Fruit fly (Drosophila melanogaster) whole organism, embryonic: ENCODE measurements around the gene Acp62F.

ENCODE experiments used
- Asciz ChIP-seq: fragments of 200-800 bp; sonication (Bioruptor generic); optimal IDR thresholded peaks from 2 replicates; lab custom pipeline; 2017; ENCODE audit warnings: missing biosample characterization, mild to moderate bottlenecking, missing genetic modification characterization, missing genetic modification reagents
- C15 ChIP-seq: fragments of 200-800 bp; sonication (Bioruptor generic); IDR thresholded peaks from 3 replicates; pipeline ENCODE4 v1.3.6; 2022; ENCODE audit warnings: missing biosample characterization, missing genetic modification characterization
- CG10959 ChIP-seq: fragments of 200-800 bp; sonication (Bioruptor generic); IDR thresholded peaks from 2 replicates; pipeline ENCODE4 v1.3.6; 2022; ENCODE audit warnings: missing biosample characterization, missing genetic modification characterization
- CG14014 ChIP-seq: fragments of 200-800 bp; sonication (Bioruptor generic); IDR thresholded peaks from 2 replicates; pipeline ENCODE4 v1.3.6; 2022; ENCODE audit warnings: missing biosample characterization, missing genetic modification characterization
- CG14050 ChIP-seq: fragments of 200-800 bp; sonication (Bioruptor generic); IDR thresholded peaks from 3 replicates; pipeline ENCODE4 v1.3.6; 2022; ENCODE audit warnings: missing biosample characterization, missing genetic modification characterization
- CG14667 ChIP-seq: fragments of 200-800 bp; sonication (Bioruptor generic); IDR thresholded peaks from 2 replicates; pipeline ENCODE4 v1.3.6; 2022; ENCODE audit warnings: missing biosample characterization, missing genetic modification characterization
- CG15269 ChIP-seq: fragments of 200-800 bp; sonication (Bioruptor generic); optimal IDR thresholded peaks from 2 replicates; lab custom pipeline; 2018; ENCODE audit warnings: missing biosample characterization, mild to moderate bottlenecking, missing genetic modification characterization, moderate library complexity
- CG16815 ChIP-seq: fragments of 200-800 bp; sonication (Bioruptor generic); optimal IDR thresholded peaks from 3 replicates; lab custom pipeline; 2017; ENCODE audit warnings: missing biosample characterization, mild to moderate bottlenecking, missing genetic modification characterization
- CG17385 ChIP-seq: fragments of 200-800 bp; sonication (Bioruptor generic); optimal IDR thresholded peaks from 3 replicates; lab custom pipeline; 2018; ENCODE audit warnings: missing biosample characterization, mild to moderate bottlenecking, missing genetic modification characterization
- CG2889 ChIP-seq: fragments of 200-800 bp; sonication (Bioruptor generic); IDR thresholded peaks from 3 replicates; pipeline ENCODE4 v1.3.6; 2022; ENCODE audit warnings: missing biosample characterization, missing genetic modification characterization
- CG31224 ChIP-seq: fragments of 200-800 bp; sonication (Bioruptor generic); IDR thresholded peaks from 2 replicates; pipeline ENCODE4 v1.3.6; 2022; ENCODE audit warnings: missing biosample characterization, missing genetic modification characterization
- CG32767 ChIP-seq: fragments of 200-800 bp; sonication (Bioruptor generic); IDR thresholded peaks from 2 replicates; pipeline ENCODE4 v1.3.6; 2022; ENCODE audit warnings: missing biosample characterization, missing genetic modification characterization
- CG34224 ChIP-seq: fragments of 200-800 bp; sonication (Bioruptor generic); IDR thresholded peaks from 3 replicates; pipeline ENCODE4 v1.3.6; 2022; ENCODE audit warnings: missing biosample characterization, missing genetic modification characterization; ENCODE audit not compliant: partially characterized antibody
- CG34376 ChIP-seq: fragments of 200-800 bp; sonication (Bioruptor generic); optimal IDR thresholded peaks from 2 replicates; lab custom pipeline; 2018; ENCODE audit warnings: missing biosample characterization, mild to moderate bottlenecking, missing genetic modification characterization
- CG3726 ChIP-seq: fragments of 200-800 bp; sonication (Bioruptor generic); IDR thresholded peaks from 3 replicates; pipeline ENCODE4, ENCODE4 v1.3.6; 2022; ENCODE audit warnings: missing biosample characterization, missing genetic modification characterization
- CG3847 ChIP-seq: fragments of 200-800 bp; sonication (Bioruptor generic); IDR thresholded peaks from 2 replicates; pipeline ENCODE4 v1.3.6; 2022; ENCODE audit warnings: missing biosample characterization, missing genetic modification characterization
- CG43689 ChIP-seq: fragments of 200-800 bp; sonication (Bioruptor generic); IDR thresholded peaks from 2 replicates; pipeline ENCODE4 v1.3.6; 2022; ENCODE audit warnings: missing biosample characterization, missing genetic modification characterization
- CG4424 ChIP-seq: fragments of 200-800 bp; sonication (Bioruptor generic); optimal IDR thresholded peaks from 3 replicates; lab custom pipeline; 2016; ENCODE audit warnings: missing biosample characterization, missing genetic modification characterization
- CG6689 ChIP-seq: fragments of 200-800 bp; sonication (Bioruptor generic); IDR thresholded peaks from 2 replicates; pipeline ENCODE4 v1.3.6; 2022; ENCODE audit warnings: missing biosample characterization, missing genetic modification characterization
- CG8089 ChIP-seq: fragments of 200-800 bp; sonication (Bioruptor generic); optimal IDR thresholded peaks from 3 replicates; lab custom pipeline; 2016; ENCODE audit warnings: missing biosample characterization, missing genetic modification characterization
- Dbx ChIP-seq: fragments of 200-800 bp; sonication (Bioruptor generic); IDR thresholded peaks from 3 replicates; pipeline ENCODE4 v1.3.6; 2022; ENCODE audit warnings: missing biosample characterization, missing genetic modification characterization
- Dref ChIP-seq: fragments of 200-800 bp; sonication (Bioruptor generic); IDR thresholded peaks from 2 replicates; pipeline ENCODE4 v1.3.6; 2022; ENCODE audit warnings: missing biosample characterization, missing genetic modification characterization
- H15 ChIP-seq: fragments of 200-800 bp; sonication (Bioruptor generic); IDR thresholded peaks from 3 replicates; pipeline ENCODE4 v1.3.6; 2022; ENCODE audit warnings: missing biosample characterization, missing genetic modification characterization
- H2.0 ChIP-seq: fragments of 200-800 bp; sonication (Bioruptor generic); IDR thresholded peaks from 2 replicates; pipeline ENCODE4 v1.3.6; 2022; ENCODE audit warnings: missing biosample characterization, missing genetic modification characterization
- Lhr ChIP-seq: fragments of 200-800 bp; sonication (Bioruptor generic); optimal IDR thresholded peaks from 3 replicates; lab custom pipeline; 2017; ENCODE audit warnings: mild to moderate bottlenecking, missing biosample characterization, missing genetic modification reagents, missing genetic modification characterization
- Nf-YA ChIP-seq: fragments of 200-800 bp; sonication (Bioruptor generic); IDR thresholded peaks from 2 replicates; pipeline ENCODE4 v1.3.6; 2022; ENCODE audit warnings: missing biosample characterization, missing genetic modification characterization
- Oaz ChIP-seq: fragments of 200-800 bp; sonication (Bioruptor generic); IDR thresholded peaks from 2 replicates; pipeline ENCODE4 v1.3.6; 2022; ENCODE audit warnings: missing biosample characterization, missing genetic modification characterization
- Oli ChIP-seq: fragments of 200-800 bp; sonication (Bioruptor generic); optimal IDR thresholded peaks from 2 replicates; lab custom pipeline; 2018; ENCODE audit warnings: missing biosample characterization, mild to moderate bottlenecking, missing genetic modification characterization, moderate library complexity
- Optix ChIP-seq: fragments of 200-800 bp; sonication (Bioruptor generic); IDR thresholded peaks from 3 replicates; pipeline ENCODE4 v1.3.6; 2022; ENCODE audit warnings: missing biosample characterization, missing genetic modification characterization
- Scr ChIP-seq: fragments of 200-800 bp; sonication (Bioruptor generic); IDR thresholded peaks from 2 replicates; pipeline ENCODE4 v1.3.6; 2022; ENCODE audit warnings: missing biosample characterization, missing genetic modification characterization; ENCODE audit not compliant: partially characterized antibody
- Stat92E ChIP-seq, 3 experiments: fragments of >200 bp in 2 of 3; fragments of 200-800 bp in 1 of 3; sonication (Bioruptor generic) in 1 of 3; optimal IDR thresholded peaks; 2 replicates each; lab custom pipeline; 2017 to 2019; ENCODE audit warnings: missing biosample characterization in 3 of 3, missing genetic modification characterization in 3 of 3, mild to moderate bottlenecking in 1 of 3, moderate library complexity in 1 of 3
- Taf1 ChIP-seq: fragments of 200-800 bp; sonication (Bioruptor generic); IDR thresholded peaks from 2 replicates; pipeline ENCODE4 v1.3.6; 2022; ENCODE audit warnings: missing biosample characterization, missing genetic modification characterization
- Xbp1 ChIP-seq: fragments of 200-800 bp; sonication (Bioruptor generic); optimal IDR thresholded peaks from 3 replicates; lab custom pipeline; 2016; ENCODE audit warnings: missing biosample characterization, mild to moderate bottlenecking, missing genetic modification characterization
- az2 ChIP-seq: fragments of 200-800 bp; sonication (Bioruptor generic); optimal IDR thresholded peaks from 3 replicates; lab custom pipeline; 2016; ENCODE audit warnings: missing biosample characterization, missing genetic modification characterization
- caup ChIP-seq: fragments of 200-800 bp; sonication (Bioruptor generic); optimal IDR thresholded peaks from 3 replicates; lab custom pipeline; 2017; ENCODE audit warnings: missing biosample characterization, mild to moderate bottlenecking, missing genetic modification characterization, moderate library complexity; ENCODE audit not compliant: severe bottlenecking
- chm ChIP-seq: fragments of 200-800 bp; sonication (Bioruptor generic); IDR thresholded peaks from 2 replicates; pipeline ENCODE4 v1.3.6; 2022; ENCODE audit warnings: missing biosample characterization, missing genetic modification characterization
- dysf ChIP-seq: fragments of 200-800 bp; sonication (Bioruptor generic); IDR thresholded peaks from 3 replicates; pipeline ENCODE4 v1.3.6; 2022; ENCODE audit warnings: missing biosample characterization, missing genetic modification characterization
- fd3F ChIP-seq: fragments of 200-800 bp; sonication (Bioruptor generic); optimal IDR thresholded peaks from 2 replicates; lab custom pipeline; 2018; ENCODE audit warnings: missing biosample characterization, mild to moderate bottlenecking, missing genetic modification characterization, moderate library complexity
- ftz-f1 ChIP-seq: fragments of 200-800 bp; sonication (Bioruptor generic); optimal IDR thresholded peaks from 2 replicates; lab custom pipeline; 2016; ENCODE audit warnings: missing biosample characterization, missing genetic modification characterization
- fu2 ChIP-seq: fragments of 200-800 bp; sonication (Bioruptor generic); optimal IDR thresholded peaks from 2 replicates; lab custom pipeline; 2016; ENCODE audit warnings: missing biosample characterization, missing genetic modification characterization
- gsb ChIP-seq: fragments of 200-800 bp; sonication (Bioruptor generic); IDR thresholded peaks from 2 replicates; pipeline ENCODE4 v1.3.6; 2022; ENCODE audit warnings: missing biosample characterization, missing genetic modification characterization
- gt ChIP-seq: fragments of 200-800 bp; sonication (Bioruptor generic); IDR thresholded peaks from 2 replicates; pipeline ENCODE4 v1.3.6; 2022; ENCODE audit warnings: missing biosample characterization, missing genetic modification characterization
- ken ChIP-seq: fragments of 200-800 bp; sonication (Bioruptor generic); IDR thresholded peaks from 3 replicates; pipeline ENCODE4 v1.3.6; 2022; ENCODE audit warnings: missing biosample characterization, missing genetic modification characterization
- lmd ChIP-seq: fragments of 200-800 bp; sonication (Bioruptor generic); IDR thresholded peaks from 2 replicates; pipeline ENCODE4 v1.3.6; 2022; ENCODE audit warnings: missing biosample characterization, missing genetic modification characterization
- nmo ChIP-seq: fragments of 200-800 bp; sonication (Bioruptor generic); optimal IDR thresholded peaks from 2 replicates; lab custom pipeline; 2018; ENCODE audit warnings: missing biosample characterization, mild to moderate bottlenecking, missing genetic modification characterization, moderate library complexity
- org-1 ChIP-seq: fragments of 200-800 bp; sonication (Bioruptor generic); optimal IDR thresholded peaks from 2 replicates; lab custom pipeline; 2017; ENCODE audit warnings: missing biosample characterization, missing genetic modification characterization
- otp ChIP-seq: fragments of 200-800 bp; sonication (Bioruptor generic); IDR thresholded peaks from 3 replicates; pipeline ENCODE4, ENCODE4 v1.3.6; 2022; ENCODE audit warnings: missing biosample characterization, missing genetic modification characterization
- rib ChIP-seq: fragments of 200-800 bp; sonication (Bioruptor generic); IDR thresholded peaks from 2 replicates; pipeline ENCODE4 v1.3.6; 2022; ENCODE audit warnings: missing biosample characterization, missing genetic modification characterization
- ro ChIP-seq: fragments of 200-800 bp; sonication (Bioruptor generic); IDR thresholded peaks from 2 replicates; pipeline ENCODE4 v1.3.6; 2022; ENCODE audit warnings: missing biosample characterization, missing genetic modification characterization
- so ChIP-seq: fragments of 200-800 bp; sonication (Bioruptor generic); IDR thresholded peaks from 3 replicates; pipeline ENCODE4 v1.3.6; 2022; ENCODE audit warnings: missing biosample characterization, missing genetic modification characterization
- zfh1 ChIP-seq: fragments of 200-800 bp; sonication (Bioruptor generic); IDR thresholded peaks from 3 replicates; pipeline ENCODE4 v1.3.6; 2022; ENCODE audit warnings: missing biosample characterization, missing genetic modification characterization

Acp62F gene

dm6 chr3L:2727023-2727422 is 12.5 kb upstream of the Acp62F start (continued):
- TF ChIP-seq Asciz (no peak), lmd (GFP tag; lab: Robert Waterston, UW) (peak; percentile 75), chm (GFP tag; lab: Robert Waterston, UW) (peak; percentile 50; the same call in 1 of the 2 replicates), CG17385 (peak; percentile 33), Stat92E (GFP tag; optimal IDR thresholded peaks at IDR 0.05; lab: Kevin White, UChicago) (no peak), gt (no peak), CG14667 (GFP tag; lab: Robert Waterston, UW) (peak; percentile 53), CG34376 (no peak), CG32767 (GFP tag; lab: Robert Waterston, UW) (peak; percentile 44; the same call in 1 of the 2 replicates), dysf (GFP tag; lab: Robert Waterston, UW) (peak; percentile 81), CG14050 (peak; percentile 56; the same call in 1 of the 3 replicates), otp (peak; percentile 39; the same call in 1 of the 3 replicates), Lhr (GFP tag; lab: Kevin White, UChicago) (no peak), org-1 (GFP tag; lab: Kevin White, UChicago) (peak; percentile 19), CG10959 (GFP tag; lab: Robert Waterston, UW) (no peak), Dref (GFP tag; lab: Robert Waterston, UW) (0 out of 2 replicates have a peak, but pooled peaks have one; percentile 15), nmo (peak; percentile 44), fd3F (GFP tag; lab: Kevin White, UChicago) (peak; percentile 26), Taf1 (GFP tag; lab: Robert Waterston, UW) (peak; percentile 53), CG15269 (tag; lab: Kevin White, UChicago) (peak; percentile 45), CG14014 (GFP tag; lab: Robert Waterston, UW) (peak; percentile 81), rib (0 out of 2 replicates have a peak, but pooled peaks have one; percentile 45), H2.0 (GFP tag; lab: Robert Waterston, UW) (peak; percentile 68), CG3847 (peak; percentile 76), fu2 (GFP tag; lab: Kevin White, UChicago) (no peak), Scr (GFP tag; lab: Robert Waterston, UW) (no peak), zfh1 (peak; percentile 51; the same call in 2 of the 3 replicates), ro (GFP tag; lab: Robert Waterston, UW) (no peak), CG43689 (GFP tag; lab: Robert Waterston, UW) (peak; percentile 21; the same call in 1 of the 2 replicates), CG3726 (GFP tag; lab: Robert Waterston, UW) (peak; percentile 62; the same call in 2 of the 3 replicates), Xbp1 (GFP tag; lab: Kevin White, UChicago) (peak; percentile 4), Oli (tag; lab: Kevin White, UChicago) (peak; percentile 39), CG31224 (peak; percentile 56), gsb (peak; percentile 71), Oaz (GFP tag; lab: Robert Waterston, UW) (peak; percentile 49; the same call in 1 of the 2 replicates), CG6689 (peak; percentile 75), ftz-f1 (GFP tag; lab: Kevin White, UChicago) (no peak), C15 (GFP tag; lab: Robert Waterston, UW) (peak; percentile 56; the same call in 1 of the 3 replicates), CG34224 (GFP tag; lab: Robert Waterston, UW) (no peak), Dbx (GFP tag; lab: Robert Waterston, UW) (0 out of 3 replicates have a peak, but pooled peaks have one; percentile 23), Optix (GFP tag; lab: Robert Waterston, UW) (peak; percentile 20; the same call in 1 of the 3 replicates), caup (GFP tag; lab: Kevin White, UChicago) (peak; percentile 13), so (GFP tag; lab: Robert Waterston, UW) (peak; percentile 61; the same call in 1 of the 3 replicates), CG8089 (GFP tag; lab: Kevin White, UChicago) (no peak), CG2889 (GFP tag; lab: Robert Waterston, UW) (0 out of 3 replicates have a peak, but pooled peaks have one; percentile 48), CG16815 (peak; percentile 14), az2 (peak; percentile 2), CG4424 (no peak), Nf-YA (no peak), H15 (peak; percentile 60; the same call in 2 of the 3 replicates), ken (GFP tag; lab: Robert Waterston, UW) (peak; percentile 51; the same call in 1 of the 3 replicates)
